Worm (Caenorhabditis elegans) whole organism, L4 larva: ENCODE measurements around the gene aip-1.
A peak's percentile ranks its signal among the peaks of the same experiment; 100 is the strongest.

ENCODE experiments used
- F37D6.2 ChIP-seq: sonication (generic microtip); optimal IDR thresholded peaks from 2 replicates; lab custom pipeline; 2016; ENCODE audit warnings: mild to moderate bottlenecking, missing genetic modification characterization, missing compliant biosample characterization
- F44E2.7 ChIP-seq: fragments of 200-800 bp; sonication (Bioruptor generic); IDR thresholded peaks from 2 replicates; pipeline ENCODE4 v2.1.2; 2022; ENCODE audit warnings: missing genetic modification characterization, missing compliant biosample characterization
- T20F7.1 ChIP-seq: fragments of 200-800 bp; sonication (Bioruptor generic); optimal IDR thresholded peaks from 2 replicates; lab custom pipeline; 2018; ENCODE audit warnings: mild to moderate bottlenecking, missing genetic modification characterization, missing compliant biosample characterization
- Y48G9A.11 ChIP-seq: fragments of 200-800 bp; sonication (Bioruptor generic); IDR thresholded peaks from 2 replicates; pipeline ENCODE4 v1.3.6; 2022; ENCODE audit warnings: missing genetic modification reagents, missing genetic modification characterization, missing compliant biosample characterization
- ZK337.2 ChIP-seq: fragments of 200-800 bp; sonication (Bioruptor generic); IDR thresholded peaks from 2 replicates; pipeline ENCODE4 v1.3.6; 2022; ENCODE audit warnings: missing genetic modification reagents, missing genetic modification characterization, missing compliant biosample characterization
- aly-2 ChIP-seq: sonication (generic microtip); optimal IDR thresholded peaks from 2 replicates; lab custom pipeline; 2018; ENCODE audit warnings: missing biosample characterization, missing genetic modification characterization
- attf-4 ChIP-seq: sonication (generic microtip); optimal IDR thresholded peaks from 3 replicates; lab custom pipeline; 2017; ENCODE audit warnings: missing biosample characterization, missing genetic modification characterization
- ceh-20 ChIP-seq: fragments of 200-800 bp; sonication (Bioruptor generic); IDR thresholded peaks from 2 replicates; pipeline ENCODE4 v1.3.6; 2022; ENCODE audit warnings: missing genetic modification reagents, missing genetic modification characterization, missing compliant biosample characterization
- ceh-28 ChIP-seq: fragments of 150-350 bp; optimal IDR thresholded peaks from 2 replicates; lab custom pipeline; 2014; ENCODE audit warnings: missing biosample characterization, missing genetic modification reagents, missing genetic modification characterization
- ceh-44 ChIP-seq: fragments of 200-800 bp; sonication (Bioruptor generic); IDR thresholded peaks from 2 replicates; pipeline ENCODE4 v1.3.6; 2022; ENCODE audit warnings: missing genetic modification reagents, missing genetic modification characterization, missing compliant biosample characterization
- ceh-82 ChIP-seq: sonication (generic microtip); optimal IDR thresholded peaks from 2 replicates; lab custom pipeline; 2017; ENCODE audit warnings: missing biosample characterization, missing genetic modification characterization
- cey-2 ChIP-seq: sonication (generic microtip); optimal IDR thresholded peaks from 3 replicates; lab custom pipeline; 2017; ENCODE audit warnings: missing genetic modification characterization, mild to moderate bottlenecking, missing compliant biosample characterization, antibody characterized with exemption, borderline replicate concordance; ENCODE audit not compliant: insufficient read depth
- dmd-6 ChIP-seq: fragments of 200-800 bp; sonication (Bioruptor generic); IDR thresholded peaks from 2 replicates; pipeline ENCODE4 v1.3.6; 2022; ENCODE audit warnings: missing genetic modification reagents, missing genetic modification characterization, missing compliant biosample characterization
- egl-43 ChIP-seq: fragments of 200-800 bp; sonication (Bioruptor generic); IDR thresholded peaks from 2 replicates; pipeline ENCODE4 v1.3.6; 2022; ENCODE audit warnings: missing genetic modification reagents, missing genetic modification characterization, missing compliant biosample characterization
- fos-1 ChIP-seq: fragments of 150-350 bp; optimal IDR thresholded peaks from 2 replicates; lab custom pipeline; 2014; ENCODE audit warnings: missing biosample characterization, missing genetic modification characterization
- hmg-1.1 ChIP-seq: fragments of 200-800 bp; sonication (Bioruptor generic); IDR thresholded peaks from 2 replicates; pipeline ENCODE4 v1.3.6; 2022; ENCODE audit warnings: missing genetic modification reagents, missing genetic modification characterization, missing compliant biosample characterization
- jun-1 ChIP-seq: fragments of 150-350 bp; optimal IDR thresholded peaks from 2 replicates; lab custom pipeline; 2014; ENCODE audit warnings: missing biosample characterization, missing genetic modification reagents, missing genetic modification characterization
- lim-7 ChIP-seq: fragments of 200-800 bp; sonication (Bioruptor generic); IDR thresholded peaks from 2 replicates; pipeline ENCODE4 v1.3.6; 2022; ENCODE audit warnings: missing genetic modification characterization, missing compliant biosample characterization
- lin-13 ChIP-seq: fragments of 150-350 bp; optimal IDR thresholded peaks from 2 replicates; lab custom pipeline; 2014; ENCODE audit warnings: missing biosample characterization, missing genetic modification reagents, missing genetic modification characterization
- lin-15B ChIP-seq: fragments of 150-350 bp; sonication (generic microtip); optimal IDR thresholded peaks from 3 replicates; lab custom pipeline; 2014; ENCODE audit warnings: missing biosample characterization, missing genetic modification characterization
- lin-29 ChIP-seq: fragments of 200-800 bp; sonication (Bioruptor generic); IDR thresholded peaks from 2 replicates; pipeline ENCODE4 v1.3.6; 2022; ENCODE audit warnings: missing genetic modification reagents, missing genetic modification characterization, missing compliant biosample characterization
- lin-39 ChIP-seq: fragments of 150-350 bp; optimal IDR thresholded peaks from 2 replicates; lab custom pipeline; 2014; ENCODE audit warnings: missing biosample characterization, missing genetic modification reagents, missing genetic modification characterization
- lsy-2 ChIP-seq, 2 experiments: fragments of 150-350 bp in 1 of 2; sonication (generic microtip) in 1 of 2; optimal IDR thresholded peaks; 2 replicates each; lab custom pipeline; 2014 to 2017; ENCODE audit warnings: missing biosample characterization in 2 of 2, missing genetic modification characterization in 2 of 2
- madf-5 ChIP-seq, 2 experiments: fragments of 200-800 bp; sonication (Bioruptor generic); IDR thresholded peaks; 2 replicates each; pipeline ENCODE4 v1.3.6; 2022; ENCODE audit warnings: missing compliant biosample characterization in 2 of 2, missing genetic modification characterization in 2 of 2
- madf-9 ChIP-seq: fragments of 200-800 bp; sonication (Bioruptor generic); conservative IDR thresholded peaks from 2 replicates; pipeline ENCODE4 v1.3.6; 2022; ENCODE audit warnings: missing genetic modification reagents, missing genetic modification characterization, missing compliant biosample characterization
- mdl-1 ChIP-seq, 2 experiments: fragments of 150-350 bp in 1 of 2; sonication (generic microtip) in 1 of 2; optimal IDR thresholded peaks; 2 replicates each; lab custom pipeline; 2014 to 2017; ENCODE audit warnings: missing biosample characterization in 2 of 2, missing genetic modification characterization in 2 of 2
- mdt-29 ChIP-seq: fragments of 200-800 bp; sonication (Bioruptor generic); IDR thresholded peaks from 2 replicates; pipeline ENCODE4 v1.3.6; 2022; ENCODE audit warnings: missing genetic modification reagents, missing genetic modification characterization, missing compliant biosample characterization
- mes-2 ChIP-seq: sonication (generic microtip); optimal IDR thresholded peaks from 2 replicates; lab custom pipeline; 2016; ENCODE audit warnings: missing genotype, mild to moderate bottlenecking, missing genetic modification characterization, missing compliant biosample characterization; ENCODE audit not compliant: poor library complexity, severe bottlenecking
- mxl-3 ChIP-seq: fragments of 200-800 bp; sonication (Bioruptor generic); optimal IDR thresholded peaks from 2 replicates; lab custom pipeline; 2018; ENCODE audit warnings: mild to moderate bottlenecking, missing genetic modification characterization, missing compliant biosample characterization
- nhr-11 ChIP-seq: fragments of 150-350 bp; optimal IDR thresholded peaks from 2 replicates; lab custom pipeline; 2014; ENCODE audit warnings: missing biosample characterization, missing genetic modification characterization
- nhr-25 ChIP-seq: sonication (generic microtip); optimal IDR thresholded peaks from 2 replicates; lab custom pipeline; 2017; ENCODE audit warnings: missing genetic modification characterization, mild to moderate bottlenecking, missing compliant biosample characterization, antibody characterized with exemption, moderate library complexity, borderline replicate concordance; ENCODE audit not compliant: insufficient read depth
- nhr-28 ChIP-seq: fragments of 150-350 bp; optimal IDR thresholded peaks from 2 replicates; lab custom pipeline; 2014; ENCODE audit warnings: missing biosample characterization, missing genetic modification characterization
- nhr-41 ChIP-seq: fragments of 200-800 bp; sonication (Bioruptor generic); IDR thresholded peaks from 2 replicates; pipeline ENCODE4 v1.3.6; 2022; ENCODE audit warnings: missing genetic modification reagents, missing genetic modification characterization, missing compliant biosample characterization
- nhr-6 ChIP-seq: fragments of 150-350 bp; optimal IDR thresholded peaks from 2 replicates; lab custom pipeline; 2014; ENCODE audit warnings: missing biosample characterization, missing genetic modification characterization
- nhr-76 ChIP-seq: fragments of 150-350 bp; optimal IDR thresholded peaks from 2 replicates; lab custom pipeline; 2014; ENCODE audit warnings: missing biosample characterization, missing genetic modification characterization
- nhr-77 ChIP-seq: fragments of 150-350 bp; optimal IDR thresholded peaks from 2 replicates; lab custom pipeline; 2014; ENCODE audit warnings: missing biosample characterization, missing genetic modification characterization
- pha-4 ChIP-seq, 2 experiments: fragments of 150-350 bp in 1 of 2; fragments of 200-800 bp in 1 of 2; sonication (Bioruptor generic) in 1 of 2; IDR thresholded peaks in 1 of 2; optimal IDR thresholded peaks in 1 of 2; 2 replicates each; pipeline versions ENCODE4 v1.3.6 to Lab custom; 2014 to 2022; ENCODE audit warnings: missing genetic modification characterization in 2 of 2, missing genetic modification reagents in 2 of 2, missing biosample characterization in 1 of 2, missing compliant biosample characterization in 1 of 2
- php-3 ChIP-seq: fragments of 200-800 bp; sonication (Bioruptor generic); IDR thresholded peaks from 2 replicates; pipeline ENCODE4 v1.3.6; 2022; ENCODE audit warnings: missing genetic modification reagents, missing genetic modification characterization, missing compliant biosample characterization
- saeg-2 ChIP-seq: fragments of 200-800 bp; sonication (Bioruptor generic); IDR thresholded peaks from 2 replicates; pipeline ENCODE4 v1.3.6; 2022; ENCODE audit warnings: missing genetic modification reagents, missing genetic modification characterization, missing compliant biosample characterization
- snpc-4 ChIP-seq: fragments of 150-350 bp; optimal IDR thresholded peaks from 2 replicates; lab custom pipeline; 2014; ENCODE audit warnings: missing biosample characterization, missing genetic modification characterization
- spr-1 ChIP-seq: sonication (generic microtip); optimal IDR thresholded peaks from 2 replicates; lab custom pipeline; 2016; ENCODE audit warnings: mild to moderate bottlenecking, missing genetic modification characterization, missing compliant biosample characterization
- spr-3 ChIP-seq: fragments of 200-800 bp; sonication (Bioruptor generic); optimal IDR thresholded peaks from 2 replicates; lab custom pipeline; 2018; ENCODE audit warnings: mild to moderate bottlenecking, missing genetic modification characterization, missing compliant biosample characterization
- tra-1 ChIP-seq: fragments of 200-800 bp; sonication (Bioruptor generic); IDR thresholded peaks from 2 replicates; pipeline ENCODE4 v1.3.6; 2022; ENCODE audit warnings: missing genetic modification reagents, missing genetic modification characterization, missing compliant biosample characterization
- zag-1 ChIP-seq: fragments of 150-350 bp; optimal IDR thresholded peaks from 2 replicates; lab custom pipeline; 2014; ENCODE audit warnings: missing biosample characterization, missing genetic modification characterization
- zfp-2 ChIP-seq: sonication (generic microtip); optimal IDR thresholded peaks from 2 replicates; lab custom pipeline; 2016; ENCODE audit warnings: mild to moderate bottlenecking, missing genetic modification characterization, missing compliant biosample characterization
- zfp-3 ChIP-seq: fragments of 200-800 bp; sonication (Bioruptor generic); conservative IDR thresholded peaks from 2 replicates; pipeline ENCODE4 v1.3.6; 2022; ENCODE audit warnings: missing genetic modification reagents, missing genetic modification characterization, missing compliant biosample characterization
- ztf-11 ChIP-seq: fragments of 150-350 bp; optimal IDR thresholded peaks from 2 replicates; lab custom pipeline; 2014; ENCODE audit warnings: missing biosample characterization, missing genetic modification characterization
- ztf-7 ChIP-seq: fragments of 150-350 bp; optimal IDR thresholded peaks from 2 replicates; lab custom pipeline; 2014; ENCODE audit warnings: missing biosample characterization, missing genetic modification characterization

Gene aip-1

ce11 chrV:14027384-14027783 is 15.3 kb downstream of the aip-1 start, which contains the start of gene T08G5.3:
T08G5.3 (minus strand) TSS chrV:14027484.
- no peak for TF ChIP-seq F44E2.7 (GFP tag; lab: Robert Waterston, UW)
- no peak for TF ChIP-seq nhr-76
- TF ChIP-seq tra-1 (GFP tag; lab: Robert Waterston, UW) = no peak

- no peak for TF ChIP-seq madf-9
- TF ChIP-seq lin-15B = no peak
- no peak for TF ChIP-seq zfp-2
- no peak for TF ChIP-seq aly-2 (tag; lab: Kevin White, UChicago)
- no peak for TF ChIP-seq saeg-2 (GFP tag; lab: Robert Waterston, UW)
- TF ChIP-seq fos-1 (tag; lab: Kevin White, UChicago) = no peak
- TF ChIP-seq T20F7.1 (GFP tag; lab: Kevin White, UChicago) = no peak
- no peak for TF ChIP-seq zfp-3 (GFP tag; lab: Robert Waterston, UW)
- no peak for TF ChIP-seq F37D6.2
- TF ChIP-seq nhr-41 (GFP tag; lab: Robert Waterston, UW) = no peak
- no peak for TF ChIP-seq nhr-28 (tag; lab: Kevin White, UChicago)
- peak; percentile 51 for TF ChIP-seq mxl-3 (GFP tag; lab: Kevin White, UChicago)
- TF ChIP-seq madf-5 (GFP tag; IDR thresholded peaks at IDR 0.05; lab: Robert Waterston, UW) = no peak
- peak; percentile 56 for TF ChIP-seq dmd-6
- peak; percentile 80 for TF ChIP-seq snpc-4
- no peak for TF ChIP-seq lin-13 (GFP tag; lab: Kevin White, UChicago)
- TF ChIP-seq ceh-82 (tag; lab: Kevin White, UChicago) = no peak
- TF ChIP-seq mdt-29 (GFP tag; lab: Robert Waterston, UW) = peak; percentile 60; the same call in 1 of the 2 replicates
- TF ChIP-seq ztf-7 = no peak
- TF ChIP-seq ceh-44 (GFP tag; lab: Robert Waterston, UW) = peak; percentile 81
- TF ChIP-seq lin-29 (GFP tag; lab: Robert Waterston, UW) = no peak
- no peak for TF ChIP-seq nhr-6 (tag; lab: Kevin White, UChicago)
- TF ChIP-seq egl-43 (GFP tag; lab: Robert Waterston, UW) = no peak
- TF ChIP-seq ceh-28 = no peak
- peak; percentile 59 for TF ChIP-seq mes-2
- peak in 1 of 2 experiments; percentile 0 for TF ChIP-seq mdl-1 (tag; optimal IDR thresholded peaks at IDR 0.05; lab: Kevin White, UChicago)
- no peak; the same call in 1 of the 2 replicates for TF ChIP-seq hmg-1.1 (GFP tag; lab: Robert Waterston, UW)
- TF ChIP-seq lim-7 (GFP tag; lab: Robert Waterston, UW) = no peak
- TF ChIP-seq F44E2.7 (GFP tag; lab: Robert Waterston, UW) = 0 out of 2 replicates have a peak, but pooled peaks have one; percentile 33
- no peak for TF ChIP-seq attf-4 (tag; lab: Kevin White, UChicago)
- TF ChIP-seq ceh-20 (GFP tag; lab: Robert Waterston, UW) = 0 out of 2 replicates have a peak, but pooled peaks have one; percentile 34
- TF ChIP-seq ztf-11 (tag; lab: Kevin White, UChicago) = no peak
- no peak for TF ChIP-seq lin-39 (tag; lab: Kevin White, UChicago)
- no peak for TF ChIP-seq nhr-25 (tag; lab: Kevin White, UChicago)
- peak; percentile 64 for TF ChIP-seq spr-1 (tag; lab: Kevin White, UChicago)
- no peak for TF ChIP-seq lsy-2 (tag; optimal IDR thresholded peaks at IDR 0.05; lab: Kevin White, UChicago)
- peak; percentile 39; the same call in 1 of the 2 replicates for TF ChIP-seq php-3 (GFP tag; lab: Robert Waterston, UW)
- TF ChIP-seq spr-3 (GFP tag; lab: Kevin White, UChicago) = peak; percentile 51
- no peak for TF ChIP-seq nhr-11 (tag; lab: Kevin White, UChicago)
- peak; percentile 74 for TF ChIP-seq Y48G9A.11
- no peak for TF ChIP-seq ZK337.2
- peak; percentile 54; the same call in 1 of the 2 replicates for TF ChIP-seq pha-4 (GFP tag; IDR thresholded peaks at IDR 0.05; lab: Robert Waterston, UW)
- no peak for TF ChIP-seq pha-4 (tag; optimal IDR thresholded peaks at IDR 0.05; lab: Kevin White, UChicago)
- TF ChIP-seq cey-2 (tag; lab: Kevin White, UChicago) = no peak
- TF ChIP-seq nhr-77 = peak; percentile 16
- TF ChIP-seq zag-1 (tag; lab: Kevin White, UChicago) = no peak
- TF ChIP-seq jun-1 (tag; lab: Kevin White, UChicago) = no peak
Observed at ce11 chrV:14028256-14028743, 16.2 kb downstream of the aip-1 start.
